Worm (Caenorhabditis elegans): ENCODE measurements around the gene T05C12.8.

ce11 chrII:8232489-8232888 lies 42.1 kb upstream of the T05C12.8 start, which contains the start of gene M110.7:
- TF ChIP-seq snpc-1.3 (tag; optimal IDR thresholded peaks at IDR 0.05; ENCODE audit: insufficient read depth) (no peak), ceh-58 (GFP tag; IDR thresholded peaks at IDR 0.05) (no peak), xnd-1 (tag; optimal IDR thresholded peaks at IDR 0.05) (no peak), snpc-4 (GFP tag; optimal IDR thresholded peaks at IDR 0.05) (no peak), snpc-4 (tag; optimal IDR thresholded peaks at IDR 0.05) (no peak), B0261.1 (tag; optimal IDR thresholded peaks at IDR 0.05) (no peak), C17E4.6 (GFP tag; IDR thresholded peaks at IDR 0.05) (no peak), dpff-1 (tag; optimal IDR thresholded peaks at IDR 0.05) (no peak), sdz-38 (tag; optimal IDR thresholded peaks at IDR 0.05) (no peak), lin-35 (GFP tag; optimal IDR thresholded peaks at IDR 0.05) (no peak), Y67H2A.10 (GFP tag; conservative IDR thresholded peaks at IDR 0.05) (no peak), hsf-1 (GFP tag; IDR thresholded peaks at IDR 0.05) (no peak), lir-1 (GFP tag; conservative IDR thresholded peaks at IDR 0.05) (no peak), ztf-22 (GFP tag; optimal IDR thresholded peaks at IDR 0.05) (no peak), madf-8 (GFP tag; conservative IDR thresholded peaks at IDR 0.05) (no peak)

Measured in whole organism, young adult.